Worm (Caenorhabditis elegans) whole organism, young adult: ENCODE results near the gene T01H3.2.

Experiments
- B0035.1 ChIP-seq: sonication (generic microtip); optimal IDR thresholded peaks from 2 replicates; lab custom pipeline; 2016; ENCODE audit warnings: missing genetic modification characterization, mild to moderate bottlenecking, missing compliant biosample characterization, missing genotype, missing genetic modification reagents
- B0336.3 ChIP-seq: fragments of 200-800 bp; sonication (Bioruptor generic); IDR thresholded peaks from 2 replicates; pipeline ENCODE4 v1.3.6; 2022; ENCODE audit warnings: missing genetic modification characterization, missing compliant biosample characterization
- C17E4.6 ChIP-seq: fragments of 200-800 bp; sonication (Bioruptor generic); IDR thresholded peaks from 2 replicates; pipeline ENCODE4 v1.3.6; 2022; ENCODE audit warnings: missing genetic modification reagents, missing genetic modification characterization, missing compliant biosample characterization
- F23B12.7 ChIP-seq: sonication (generic microtip); optimal IDR thresholded peaks from 2 replicates; lab custom pipeline; 2017; ENCODE audit warnings: missing genetic modification characterization, mild to moderate bottlenecking, missing compliant biosample characterization, antibody characterized with exemption, moderate library complexity; ENCODE audit not compliant: insufficient read depth
- F52B5.7 ChIP-seq: sonication (generic microtip); optimal IDR thresholded peaks from 2 replicates; lab custom pipeline; 2016; ENCODE audit warnings: mild to moderate bottlenecking, missing genetic modification characterization, missing compliant biosample characterization
- F57C9.4 ChIP-seq: sonication (generic microtip); optimal IDR thresholded peaks from 2 replicates; lab custom pipeline; 2017; ENCODE audit warnings: mild to moderate bottlenecking, missing genetic modification characterization, missing compliant biosample characterization
- K12H6.12 ChIP-seq: fragments of 200-800 bp; sonication (Bioruptor generic); optimal IDR thresholded peaks from 2 replicates; lab custom pipeline; 2018; ENCODE audit warnings: mild to moderate bottlenecking, missing genetic modification characterization, missing compliant biosample characterization
- T07F8.4 ChIP-seq: sonication (generic microtip); optimal IDR thresholded peaks from 2 replicates; lab custom pipeline; 2016; ENCODE audit warnings: mild to moderate bottlenecking, missing genetic modification characterization, moderate library complexity, missing compliant biosample characterization
- ama-1 ChIP-seq, 3 experiments: fragments of 150-350 bp in 1 of 3; sonication (generic microtip) in 2 of 3; optimal IDR thresholded peaks; 2 replicates each; lab custom pipeline; 2014 to 2018; ENCODE audit warnings: missing biosample characterization in 2 of 3, missing genetic modification characterization in 2 of 3, missing genetic modification reagents in 2 of 3
- aptf-2 ChIP-seq: fragments of 200-800 bp; sonication (Bioruptor generic); conservative IDR thresholded peaks from 2 replicates; pipeline ENCODE4 v1.3.6; 2022; ENCODE audit warnings: missing genetic modification reagents, missing genetic modification characterization, missing compliant biosample characterization
- aptf-3 ChIP-seq: fragments of 200-800 bp; sonication (Bioruptor generic); IDR thresholded peaks from 2 replicates; pipeline ENCODE4 v1.3.6; 2022; ENCODE audit warnings: missing genetic modification characterization, missing compliant biosample characterization
- atf-7 ChIP-seq: sonication (generic microtip); optimal IDR thresholded peaks from 2 replicates; lab custom pipeline; 2017; ENCODE audit warnings: mild to moderate bottlenecking, missing genetic modification characterization, missing compliant biosample characterization
- bed-1 ChIP-seq: fragments of 200-800 bp; sonication (Bioruptor generic); IDR thresholded peaks from 2 replicates; pipeline ENCODE4 v1.3.6; 2022; ENCODE audit warnings: missing genetic modification reagents, missing genetic modification characterization, missing compliant biosample characterization
- bed-2 ChIP-seq: fragments of 200-800 bp; sonication (Bioruptor generic); IDR thresholded peaks from 2 replicates; pipeline ENCODE4 v1.3.6; 2022; ENCODE audit warnings: missing genetic modification reagents, missing genetic modification characterization, missing compliant biosample characterization
- cebp-2 ChIP-seq: fragments of 200-800 bp; sonication (Bioruptor generic); IDR thresholded peaks from 2 replicates; pipeline ENCODE4 v1.3.6; 2022; ENCODE audit warnings: missing genetic modification characterization, missing compliant biosample characterization
- ceh-58 ChIP-seq: fragments of 200-800 bp; sonication (Bioruptor generic); IDR thresholded peaks from 2 replicates; pipeline ENCODE4 v1.3.6; 2022; ENCODE audit warnings: missing genetic modification characterization, missing compliant biosample characterization
- ceh-79 ChIP-seq: sonication (generic microtip); optimal IDR thresholded peaks from 2 replicates; lab custom pipeline; 2017; ENCODE audit warnings: mild to moderate bottlenecking, missing genetic modification characterization, missing compliant biosample characterization
- dpl-1 ChIP-seq: fragments of 150-350 bp; optimal IDR thresholded peaks from 2 replicates; lab custom pipeline; 2014; ENCODE audit warnings: missing biosample characterization, missing genetic modification reagents, missing genetic modification characterization
- ets-4 ChIP-seq: fragments of 200-800 bp; sonication (Bioruptor generic); optimal IDR thresholded peaks from 2 replicates; lab custom pipeline; 2018; ENCODE audit warnings: mild to moderate bottlenecking, missing genetic modification characterization, missing compliant biosample characterization
- hrde-1 ChIP-seq: sonication (generic microtip); optimal IDR thresholded peaks from 2 replicates; lab custom pipeline; 2016; ENCODE audit warnings: missing genetic modification characterization, mild to moderate bottlenecking, missing compliant biosample characterization, moderate library complexity, missing genotype, missing genetic modification reagents, borderline replicate concordance
- hsf-1 ChIP-seq: fragments of 200-800 bp; sonication (Bioruptor generic); IDR thresholded peaks from 2 replicates; pipeline ENCODE4 v1.3.6; 2022; ENCODE audit warnings: missing genetic modification reagents, missing genetic modification characterization, missing compliant biosample characterization
- let-607 ChIP-seq, 2 experiments: fragments of 200-800 bp in 1 of 2; sonication (Bioruptor generic) in 1 of 2; sonication (generic microtip) in 1 of 2; optimal IDR thresholded peaks; 2 replicates each; lab custom pipeline; 2016 to 2018; ENCODE audit warnings: mild to moderate bottlenecking in 2 of 2, missing compliant biosample characterization in 2 of 2, missing genetic modification characterization in 2 of 2, moderate library complexity in 2 of 2, missing genotype in 1 of 2
- lsl-1 ChIP-seq: fragments of 200-800 bp; sonication (Bioruptor generic); optimal IDR thresholded peaks from 2 replicates; lab custom pipeline; 2018; ENCODE audit warnings: mild to moderate bottlenecking, missing genetic modification characterization, moderate library complexity, missing compliant biosample characterization
- lsy-27 ChIP-seq: sonication (generic microtip); optimal IDR thresholded peaks from 2 replicates; lab custom pipeline; 2017; ENCODE audit warnings: missing genetic modification characterization, mild to moderate bottlenecking, missing compliant biosample characterization, antibody characterized with exemption, missing genotype, borderline replicate concordance; ENCODE audit not compliant: insufficient read depth
- madf-10 ChIP-seq: sonication (generic microtip); optimal IDR thresholded peaks from 2 replicates; lab custom pipeline; 2016; ENCODE audit warnings: mild to moderate bottlenecking, missing genetic modification characterization, missing compliant biosample characterization
- madf-6 ChIP-seq: fragments of 200-800 bp; sonication (Bioruptor generic); IDR thresholded peaks from 2 replicates; pipeline ENCODE4 v1.3.6; 2022; ENCODE audit warnings: missing genetic modification reagents, missing genetic modification characterization, missing compliant biosample characterization
- mes-4 ChIP-seq: sonication (generic microtip); optimal IDR thresholded peaks from 2 replicates; lab custom pipeline; 2016; ENCODE audit warnings: missing genotype, missing genetic modification characterization, missing compliant biosample characterization
- mxl-1 ChIP-seq: sonication (generic microtip); optimal IDR thresholded peaks from 2 replicates; lab custom pipeline; 2016; ENCODE audit warnings: missing genetic modification characterization, missing compliant biosample characterization
- nfyb-1 ChIP-seq: fragments of 200-800 bp; sonication (Bioruptor generic); IDR thresholded peaks from 2 replicates; pipeline ENCODE4 v1.3.6; 2022; ENCODE audit warnings: missing genetic modification reagents, missing genetic modification characterization, missing compliant biosample characterization
- nhr-80 ChIP-seq: sonication (generic microtip); optimal IDR thresholded peaks from 2 replicates; lab custom pipeline; 2016; ENCODE audit warnings: missing genetic modification characterization, missing compliant biosample characterization
- nhr-90 ChIP-seq: sonication (generic microtip); optimal IDR thresholded peaks from 2 replicates; lab custom pipeline; 2016; ENCODE audit warnings: missing genotype, mild to moderate bottlenecking, missing genetic modification characterization, missing compliant biosample characterization
- rec-8 ChIP-seq, 2 experiments: sonication (generic microtip); optimal IDR thresholded peaks; 2 replicates each; lab custom pipeline; 2016; ENCODE audit warnings: mild to moderate bottlenecking in 2 of 2, missing genetic modification characterization in 2 of 2, missing genetic modification reagents in 2 of 2, missing genotype in 2 of 2, missing biosample characterization in 1 of 2, missing compliant biosample characterization in 1 of 2, moderate library complexity in 1 of 2
- rpc-1 ChIP-seq, 2 experiments: fragments of 150-350 bp in 1 of 2; sonication (generic microtip) in 1 of 2; optimal IDR thresholded peaks; 2 replicates each; lab custom pipeline; 2014 to 2018; ENCODE audit warnings: missing biosample characterization in 1 of 2, missing genetic modification characterization in 1 of 2, missing genetic modification reagents in 1 of 2, missing genotype in 1 of 2
- sdz-38 ChIP-seq: sonication (generic microtip); optimal IDR thresholded peaks from 2 replicates; lab custom pipeline; 2016; ENCODE audit warnings: missing genotype, missing genetic modification characterization, missing compliant biosample characterization
- snpc-1.1 ChIP-seq: sonication (generic microtip); optimal IDR thresholded peaks from 2 replicates; lab custom pipeline; 2017; ENCODE audit warnings: missing genetic modification characterization, mild to moderate bottlenecking, missing compliant biosample characterization, antibody characterized with exemption, moderate library complexity, missing genotype, missing genetic modification reagents; ENCODE audit not compliant: insufficient read depth
- tbp1 ChIP-seq: fragments of 200-800 bp; sonication (Bioruptor generic); optimal IDR thresholded peaks from 2 replicates; lab custom pipeline; 2018; ENCODE audit warnings: mild to moderate bottlenecking, missing genetic modification characterization, missing compliant biosample characterization
- unc-130 ChIP-seq: sonication (generic microtip); optimal IDR thresholded peaks from 2 replicates; lab custom pipeline; 2016; ENCODE audit warnings: missing genetic modification reagents, missing genetic modification characterization, missing compliant biosample characterization
- zim-3 ChIP-seq: sonication (generic microtip); optimal IDR thresholded peaks from 2 replicates; lab custom pipeline; 2017; ENCODE audit warnings: mild to moderate bottlenecking, missing genetic modification characterization, moderate library complexity, missing compliant biosample characterization
- ztf-25 ChIP-seq: fragments of 200-800 bp; sonication (Bioruptor generic); IDR thresholded peaks from 2 replicates; pipeline ENCODE4 v1.3.6; 2022; ENCODE audit warnings: missing genetic modification reagents, missing genetic modification characterization, missing compliant biosample characterization

Gene T01H3.2

ce11 chrII:7855619-7856018 is 22.2 kb downstream of the T01H3.2 start, which contains the start of gene mdmh-35 (continued):
- no peak for TF ChIP-seq ztf-25 (GFP tag; lab: Robert Waterston, UW)
- TF ChIP-seq lsl-1 = no peak

ce11 chrII:7854942-7855341 is 22.9 kb downstream of the T01H3.2 start, which contains the start of gene mdt-10:
mdt-10 (minus strand) TSS chrII:7855042.
- no peak for TF ChIP-seq nhr-80
- no peak for TF ChIP-seq tbp1 (GFP tag; lab: Kevin White, UChicago)
- TF ChIP-seq let-607 (tag; optimal IDR thresholded peaks at IDR 0.05; lab: Kevin White, UChicago) = no peak
- TF ChIP-seq zim-3 = no peak
- TF ChIP-seq F23B12.7 (tag; lab: Kevin White, UChicago) = no peak
- no peak for TF ChIP-seq snpc-1.1 (tag; lab: Kevin White, UChicago)
- no peak for TF ChIP-seq cebp-2
- TF ChIP-seq mes-4 (tag; lab: Kevin White, UChicago) = no peak
- no peak for TF ChIP-seq lsl-1
- no peak for TF ChIP-seq nfyb-1 (GFP tag; lab: Robert Waterston, UW)
- no peak for TF ChIP-seq aptf-2 (GFP tag; lab: Robert Waterston, UW)
- no peak for TF ChIP-seq B0035.1 (tag; lab: Kevin White, UChicago)
- no peak for TF ChIP-seq K12H6.12 (tag; lab: Kevin White, UChicago)
- no peak for TF ChIP-seq ama-1 (optimal IDR thresholded peaks at IDR 0.05; lab: Kevin White, UChicago)
- TF ChIP-seq ama-1 (GFP tag; optimal IDR thresholded peaks at IDR 0.05; lab: Kevin White, UChicago) = no peak
- no peak for TF ChIP-seq hsf-1 (GFP tag; lab: Robert Waterston, UW)
- TF ChIP-seq ceh-79 (tag; lab: Kevin White, UChicago) = no peak

DNA sequence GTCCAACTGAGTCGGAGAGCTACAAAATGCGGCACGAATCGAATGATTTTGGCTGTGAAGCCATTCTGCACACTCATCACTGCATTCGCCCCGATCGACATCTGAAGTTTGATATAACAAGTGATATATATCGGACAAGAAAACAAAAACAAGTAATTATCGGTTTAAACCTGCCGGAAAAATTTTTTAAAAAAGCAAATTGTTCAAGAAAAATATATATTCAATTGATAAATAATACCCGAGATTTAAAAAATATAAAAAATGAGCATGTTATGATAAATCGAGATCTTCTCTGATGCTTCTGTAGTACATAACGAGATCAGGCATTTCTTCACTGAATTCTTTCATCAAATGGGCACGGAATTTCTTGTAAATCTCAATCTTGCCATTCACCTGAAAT is 24.1 kb downstream of the T01H3.2 start, which contains the start of gene T09A5.5:
Gene T09A5.5 (minus strand): TSS at position 101 of the 400 bp plus-strand sequence.
- TF ChIP-seq B0336.3 (GFP tag; lab: Robert Waterston, UW) (no peak), madf-6 (GFP tag; lab: Robert Waterston, UW) (peak; percentile 32; the same call in 1 of the 2 replicates)
- TF ChIP-seq, all 124 proteins: peak for 1

- TF ChIP-seq C17E4.6 (GFP tag; lab: Robert Waterston, UW) (no peak), nhr-80 (peak; percentile 36), madf-10 (tag; lab: Kevin White, UChicago) (no peak), ceh-58 (GFP tag; lab: Robert Waterston, UW) (no peak)
Observed at ce11 chrII:7851480-7851879, 26.3 kb downstream of the T01H3.2 start.

- no peak for TF ChIP-seq dpl-1 (GFP tag; lab: Kevin White, UChicago)
- TF ChIP-seq bed-1 (GFP tag; lab: Robert Waterston, UW) = no peak
- TF ChIP-seq rpc-1 (optimal IDR thresholded peaks at IDR 0.05; lab: Kevin White, UChicago) = no peak
- no peak for TF ChIP-seq rpc-1 (tag; optimal IDR thresholded peaks at IDR 0.05; lab: Kevin White, UChicago)
- TF ChIP-seq F57C9.4 (tag; lab: Kevin White, UChicago) = no peak
- no peak for TF ChIP-seq ets-4 (GFP tag; lab: Kevin White, UChicago)
- TF ChIP-seq K12H6.12 (tag; lab: Kevin White, UChicago) = no peak
- no peak for TF ChIP-seq atf-7 (tag; lab: Kevin White, UChicago)
Observed at ce11 chrII:7850575-7850974, 27.2 kb downstream of the T01H3.2 start.

DNA sequence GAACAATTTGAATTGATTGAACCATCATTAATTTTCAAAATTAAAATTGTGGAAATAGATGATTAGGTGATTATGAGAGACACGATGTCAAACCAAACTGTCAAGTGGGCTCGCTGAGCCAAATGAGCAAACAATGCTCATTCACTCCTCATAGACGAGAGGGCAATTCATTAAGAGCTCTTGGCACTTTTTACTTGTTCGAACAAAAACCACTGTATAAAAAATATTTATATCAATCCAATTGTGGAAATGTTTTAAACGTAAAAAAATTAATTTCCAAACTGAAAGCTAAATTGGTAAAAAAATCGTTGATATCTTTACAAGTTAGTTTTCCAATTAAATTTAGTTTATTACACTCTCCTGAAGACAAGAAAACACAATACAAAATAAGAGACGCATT is 28.1 kb downstream of the T01H3.2 start, which contains the start of gene acr-7:
Gene acr-7 (minus strand): TSS at position 101 of the 400 bp plus-strand sequence.
- TF ChIP-seq sdz-38 (tag; lab: Kevin White, UChicago) (no peak), hrde-1 (tag; lab: Kevin White, UChicago) (no peak), B0336.3 (GFP tag; lab: Robert Waterston, UW) (no peak), unc-130 (GFP tag; lab: Kevin White, UChicago) (no peak), T07F8.4 (tag; lab: Kevin White, UChicago) (no peak), bed-1 (GFP tag; lab: Robert Waterston, UW) (no peak), aptf-3 (GFP tag; lab: Robert Waterston, UW) (no peak), bed-2 (no peak), lsy-27 (tag; lab: Kevin White, UChicago) (no peak), nhr-90 (tag; lab: Kevin White, UChicago) (no peak), rec-8 (tag; optimal IDR thresholded peaks at IDR 0.05; lab: Kevin White, UChicago) (no peak), ceh-58 (GFP tag; lab: Robert Waterston, UW) (no peak), F52B5.7 (no peak), mxl-1 (no peak)
